Fruit fly (Drosophila melanogaster) whole organism, embryonic: ENCODE results near the gene spirit.

Source experiments
- ATbp ChIP-seq: fragments of 200-800 bp; sonication (Bioruptor generic); optimal IDR thresholded peaks from 2 replicates; lab custom pipeline; 2017; ENCODE audit warnings: missing biosample characterization, mild to moderate bottlenecking, missing genetic modification characterization, missing genetic modification reagents
- Ada2b ChIP-seq: fragments of 200-800 bp; sonication (Bioruptor generic); IDR thresholded peaks from 2 replicates; pipeline ENCODE4 v1.3.6; 2022; ENCODE audit warnings: missing biosample characterization, missing genetic modification characterization
- CG1024 ChIP-seq: fragments of 200-800 bp; sonication (Bioruptor generic); IDR thresholded peaks from 2 replicates; pipeline ENCODE4 v1.3.6; 2022; ENCODE audit warnings: missing biosample characterization, missing genetic modification characterization
- CG10267 ChIP-seq: fragments of 200-800 bp; sonication (Bioruptor generic); optimal IDR thresholded peaks from 2 replicates; lab custom pipeline; 2018; ENCODE audit warnings: missing biosample characterization, mild to moderate bottlenecking, missing genetic modification characterization, moderate library complexity
- CG12104 ChIP-seq: fragments of 200-800 bp; sonication (Bioruptor generic); optimal IDR thresholded peaks from 3 replicates; lab custom pipeline; 2016; ENCODE audit warnings: missing biosample characterization, missing genetic modification characterization
- CG12659 ChIP-seq: fragments of 200-800 bp; sonication (Bioruptor generic); optimal IDR thresholded peaks from 3 replicates; lab custom pipeline; 2017; ENCODE audit warnings: mild to moderate bottlenecking, missing biosample characterization, missing genetic modification reagents, missing genetic modification characterization
- CG16813 ChIP-seq: fragments of 200-800 bp; sonication (Bioruptor generic); IDR thresholded peaks from 3 replicates; pipeline ENCODE4 v1.3.6; 2022; ENCODE audit warnings: missing biosample characterization, missing genetic modification characterization; ENCODE audit not compliant: partially characterized antibody
- CG17385 ChIP-seq: fragments of 200-800 bp; sonication (Bioruptor generic); optimal IDR thresholded peaks from 3 replicates; lab custom pipeline; 2018; ENCODE audit warnings: missing biosample characterization, mild to moderate bottlenecking, missing genetic modification characterization
- CG18476 ChIP-seq: fragments of 200-800 bp; sonication (Bioruptor generic); optimal IDR thresholded peaks from 2 replicates; lab custom pipeline; 2016; ENCODE audit warnings: missing biosample characterization, mild to moderate bottlenecking, missing genetic modification characterization
- CG30431 ChIP-seq: fragments of 200-800 bp; sonication (Bioruptor generic); optimal IDR thresholded peaks from 2 replicates; lab custom pipeline; 2017; ENCODE audit warnings: missing biosample characterization, missing genetic modification characterization
- CG3065 ChIP-seq: fragments of 200-800 bp; sonication (Bioruptor generic); optimal IDR thresholded peaks from 2 replicates; lab custom pipeline; 2016; ENCODE audit warnings: missing biosample characterization, missing genetic modification characterization
- CG4404 ChIP-seq: fragments of 200-800 bp; sonication (Bioruptor generic); IDR thresholded peaks from 2 replicates; pipeline ENCODE4 v1.3.6; 2022; ENCODE audit warnings: missing biosample characterization, missing genetic modification characterization
- CG6254 ChIP-seq: fragments of 200-800 bp; sonication (Bioruptor generic); optimal IDR thresholded peaks from 3 replicates; lab custom pipeline; 2017; ENCODE audit warnings: mild to moderate bottlenecking, missing biosample characterization, missing genetic modification reagents, missing genetic modification characterization
- CG6689 ChIP-seq: fragments of 200-800 bp; sonication (Bioruptor generic); IDR thresholded peaks from 2 replicates; pipeline ENCODE4 v1.3.6; 2022; ENCODE audit warnings: missing biosample characterization, missing genetic modification characterization
- CG6765 ChIP-seq: fragments of 200-800 bp; sonication (Bioruptor generic); optimal IDR thresholded peaks from 3 replicates; lab custom pipeline; 2017; ENCODE audit warnings: missing biosample characterization, mild to moderate bottlenecking, missing genetic modification characterization
- CG8089 ChIP-seq: fragments of 200-800 bp; sonication (Bioruptor generic); optimal IDR thresholded peaks from 3 replicates; lab custom pipeline; 2016; ENCODE audit warnings: missing biosample characterization, missing genetic modification characterization
- CG8388 ChIP-seq: fragments of 200-800 bp; sonication (Bioruptor generic); optimal IDR thresholded peaks from 2 replicates; lab custom pipeline; 2019; ENCODE audit warnings: missing biosample characterization, mild to moderate bottlenecking, missing genetic modification characterization, moderate library complexity
- CG8478 ChIP-seq: fragments of >200 bp; optimal IDR thresholded peaks from 2 replicates; lab custom pipeline; 2018
- CG9727 ChIP-seq: fragments of 200-800 bp; sonication (Bioruptor generic); optimal IDR thresholded peaks from 3 replicates; lab custom pipeline; 2017; ENCODE audit warnings: missing biosample characterization, mild to moderate bottlenecking, missing genetic modification characterization
- Dp ChIP-seq: fragments of 200-800 bp; sonication (Bioruptor generic); optimal IDR thresholded peaks from 2 replicates; lab custom pipeline; 2018; ENCODE audit warnings: missing biosample characterization, mild to moderate bottlenecking, missing genetic modification characterization, moderate library complexity
- Fer3 ChIP-seq: fragments of 200-800 bp; sonication (Bioruptor generic); optimal IDR thresholded peaks from 2 replicates; lab custom pipeline; 2018; ENCODE audit warnings: missing biosample characterization, mild to moderate bottlenecking, missing genetic modification characterization, moderate library complexity
- HmgD ChIP-seq: fragments of 200-800 bp; sonication (Bioruptor generic); optimal IDR thresholded peaks from 3 replicates; lab custom pipeline; 2016; ENCODE audit warnings: missing biosample characterization, missing genetic modification characterization
- HmgZ ChIP-seq: fragments of 200-800 bp; sonication (Bioruptor generic); optimal IDR thresholded peaks from 2 replicates; lab custom pipeline; 2018; ENCODE audit warnings: missing biosample characterization, mild to moderate bottlenecking, missing genetic modification characterization
- Hr3 ChIP-seq: fragments of 200-800 bp; sonication (Bioruptor generic); optimal IDR thresholded peaks from 3 replicates; lab custom pipeline; 2016; ENCODE audit warnings: missing biosample characterization, missing genetic modification characterization
- NfI ChIP-seq: fragments of 200-800 bp; sonication (Bioruptor generic); optimal IDR thresholded peaks from 3 replicates; lab custom pipeline; 2018; ENCODE audit warnings: missing biosample characterization, mild to moderate bottlenecking, missing genetic modification characterization, moderate library complexity
- Opbp ChIP-seq: fragments of 200-800 bp; sonication (Bioruptor generic); IDR thresholded peaks from 3 replicates; pipeline ENCODE4 v1.3.6; 2022; ENCODE audit warnings: missing biosample characterization, missing genetic modification characterization; ENCODE audit not compliant: partially characterized antibody
- Ravus ChIP-seq: fragments of 200-800 bp; sonication (Bioruptor generic); IDR thresholded peaks from 2 replicates; pipeline ENCODE4 v1.3.6; 2022; ENCODE audit warnings: missing biosample characterization, missing genetic modification characterization
- aop ChIP-seq: fragments of 200-800 bp; sonication (Bioruptor generic); IDR thresholded peaks from 2 replicates; pipeline ENCODE4 v1.3.6; 2022; ENCODE audit warnings: missing biosample characterization, missing genetic modification characterization
- az2 ChIP-seq: fragments of 200-800 bp; sonication (Bioruptor generic); optimal IDR thresholded peaks from 3 replicates; lab custom pipeline; 2016; ENCODE audit warnings: missing biosample characterization, missing genetic modification characterization
- bsh ChIP-seq, 2 experiments: fragments of 200-800 bp; sonication (Bioruptor generic); optimal IDR thresholded peaks; 2 replicates each; lab custom pipeline; 2017 to 2018; ENCODE audit warnings: mild to moderate bottlenecking in 2 of 2, missing biosample characterization in 2 of 2, missing genetic modification characterization in 2 of 2, moderate library complexity in 1 of 2
- cg ChIP-seq: fragments of 200-800 bp; sonication (Bioruptor generic); optimal IDR thresholded peaks from 3 replicates; lab custom pipeline; 2019; ENCODE audit warnings: missing biosample characterization, mild to moderate bottlenecking, missing genetic modification characterization, moderate library complexity
- croc ChIP-seq: fragments of 200-800 bp; sonication (Bioruptor generic); conservative IDR thresholded peaks from 3 replicates; pipeline ENCODE4 v1.3.6; 2022; ENCODE audit warnings: missing biosample characterization, missing genetic modification characterization
- dmrt99B ChIP-seq: fragments of 200-800 bp; sonication (Bioruptor generic); optimal IDR thresholded peaks from 2 replicates; lab custom pipeline; 2018; ENCODE audit warnings: missing biosample characterization, mild to moderate bottlenecking, missing genetic modification characterization, moderate library complexity
- dysf ChIP-seq: fragments of 200-800 bp; sonication (Bioruptor generic); IDR thresholded peaks from 3 replicates; pipeline ENCODE4 v1.3.6; 2022; ENCODE audit warnings: missing biosample characterization, missing genetic modification characterization
- fd3F ChIP-seq: fragments of 200-800 bp; sonication (Bioruptor generic); optimal IDR thresholded peaks from 2 replicates; lab custom pipeline; 2018; ENCODE audit warnings: missing biosample characterization, mild to moderate bottlenecking, missing genetic modification characterization, moderate library complexity
- gem ChIP-seq: fragments of 200-800 bp; sonication (Bioruptor generic); optimal IDR thresholded peaks from 2 replicates; lab custom pipeline; 2019; ENCODE audit warnings: missing biosample characterization, mild to moderate bottlenecking, missing genetic modification characterization, moderate library complexity
- her ChIP-seq: fragments of 200-800 bp; sonication (Bioruptor generic); optimal IDR thresholded peaks from 2 replicates; lab custom pipeline; 2016; ENCODE audit warnings: missing biosample characterization, missing genetic modification characterization
- hth ChIP-seq: fragments of >200 bp; optimal IDR thresholded peaks from 2 replicates; lab custom pipeline; 2017; ENCODE audit warnings: inconsistent platforms
- lilli ChIP-seq: fragments of 200-800 bp; sonication (Bioruptor generic); optimal IDR thresholded peaks from 3 replicates; lab custom pipeline; 2016; ENCODE audit warnings: missing biosample characterization, missing genetic modification characterization
- oc ChIP-seq: fragments of 200-800 bp; sonication (Bioruptor generic); optimal IDR thresholded peaks from 2 replicates; lab custom pipeline; 2018; ENCODE audit warnings: missing biosample characterization, mild to moderate bottlenecking, missing genetic modification characterization, moderate library complexity
- pho ChIP-seq: fragments of 200-800 bp; sonication (Bioruptor generic); optimal IDR thresholded peaks from 2 replicates; lab custom pipeline; 2016; ENCODE audit warnings: missing biosample characterization, missing genetic modification characterization
- pita ChIP-seq: fragments of 200-800 bp; sonication (Bioruptor generic); optimal IDR thresholded peaks from 2 replicates; lab custom pipeline; 2017; ENCODE audit warnings: missing biosample characterization, mild to moderate bottlenecking, missing genetic modification characterization
- pnt ChIP-seq: fragments of 200-800 bp; sonication (Bioruptor generic); optimal IDR thresholded peaks from 3 replicates; lab custom pipeline; 2016; ENCODE audit warnings: missing biosample characterization, missing genetic modification characterization
- pum ChIP-seq: fragments of 200-800 bp; sonication (Bioruptor generic); optimal IDR thresholded peaks from 2 replicates; lab custom pipeline; 2016; ENCODE audit warnings: missing biosample characterization, missing genetic modification characterization
- pzg ChIP-seq: fragments of 200-800 bp; sonication (Bioruptor generic); optimal IDR thresholded peaks from 3 replicates; lab custom pipeline; 2018; ENCODE audit warnings: missing biosample characterization, mild to moderate bottlenecking, missing genetic modification characterization, moderate library complexity
- shn ChIP-seq: fragments of 200-800 bp; sonication (Bioruptor generic); optimal IDR thresholded peaks from 3 replicates; lab custom pipeline; 2016; ENCODE audit warnings: missing biosample characterization, missing genetic modification characterization
- sr ChIP-seq: fragments of 200-800 bp; sonication (Bioruptor generic); IDR thresholded peaks from 3 replicates; pipeline ENCODE4 v1.3.6; 2022; ENCODE audit warnings: missing biosample characterization, missing genetic modification characterization
- tap ChIP-seq: fragments of 200-800 bp; optimal IDR thresholded peaks from 3 replicates; lab custom pipeline; 2019; ENCODE audit warnings: missing biosample characterization, mild to moderate bottlenecking, missing genetic modification characterization, moderate library complexity
- tgo ChIP-seq: fragments of 200-800 bp; sonication (Bioruptor generic); IDR thresholded peaks from 3 replicates; pipeline ENCODE4 v1.3.6; 2022; ENCODE audit warnings: missing biosample characterization, missing genetic modification characterization
- tna ChIP-seq: fragments of 200-800 bp; sonication (Bioruptor generic); IDR thresholded peaks from 2 replicates; pipeline ENCODE4 v1.3.6; 2022; ENCODE audit warnings: missing biosample characterization, missing genetic modification characterization; ENCODE audit not compliant: partially characterized antibody

spirit gene

DNA sequence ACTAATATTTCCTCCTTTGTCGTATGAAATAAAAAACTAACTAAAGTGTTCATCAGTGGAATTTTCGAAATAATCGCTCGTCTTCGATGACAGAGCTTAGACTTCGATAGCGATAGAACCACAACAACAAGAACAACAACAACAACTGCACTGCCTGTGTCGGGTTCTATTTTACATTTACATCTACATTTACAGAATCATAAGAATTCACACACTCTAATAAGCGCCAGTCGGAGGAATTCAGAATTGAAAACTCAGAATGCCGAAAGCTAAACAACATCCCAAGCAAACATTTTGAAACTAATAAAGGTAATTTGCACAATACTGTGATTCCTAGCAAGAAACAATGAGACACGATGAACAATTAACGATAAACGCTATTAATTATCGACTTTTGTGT is 19.1 kb downstream of the spirit start (continued):
- TF ChIP-seq CG30431 (no peak), cg (peak; percentile 6), CG6689 (GFP tag; lab: Robert Waterston, UW) (no peak), Dp (GFP tag; lab: Kevin White, UChicago) (peak; percentile 48), pzg (GFP tag; lab: Kevin White, UChicago) (peak; percentile 6), CG4404 (GFP tag; lab: Robert Waterston, UW) (no peak), Ravus (GFP tag; lab: Robert Waterston, UW) (no peak), tgo (no peak), CG8388 (GFP tag; lab: Kevin White, UChicago) (no peak)

DNA sequence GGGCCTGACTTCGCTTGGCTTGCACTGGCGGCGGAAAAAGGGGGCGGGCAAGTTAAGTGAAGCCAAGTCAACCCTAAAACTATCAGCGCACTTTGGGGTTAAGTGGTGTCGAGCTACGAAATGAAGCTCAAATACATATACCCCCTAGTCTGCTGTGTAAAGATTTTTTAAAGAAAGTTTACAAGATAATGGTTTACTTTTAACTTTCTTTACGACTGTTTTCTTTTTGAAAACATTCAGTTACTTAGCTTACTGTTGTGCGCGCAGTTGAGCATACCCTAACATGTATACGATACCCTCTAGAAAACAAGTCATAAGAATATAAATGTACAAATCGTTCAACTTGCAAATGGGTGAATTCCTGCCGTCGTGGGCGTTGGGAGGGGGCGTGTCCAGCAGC is 30.7 kb downstream of the spirit start:
- TF ChIP-seq CG8478 (lab: Kevin White, UChicago) (no peak), CG8089 (peak; percentile 11), CG6689 (GFP tag; lab: Robert Waterston, UW) (peak; percentile 52; the same call in 1 of the 2 replicates), her (GFP tag; lab: Kevin White, UChicago) (peak; percentile 18), CG6765 (GFP tag; lab: Kevin White, UChicago) (no peak), pnt (GFP tag; lab: Kevin White, UChicago) (peak; percentile 21), oc (tag; lab: Kevin White, UChicago) (no peak), CG18476 (GFP tag; lab: Kevin White, UChicago) (peak; percentile 5), Hr3 (peak; percentile 8), hth (no peak), NfI (GFP tag; lab: Kevin White, UChicago) (peak; percentile 33), croc (no peak), CG10267 (tag; lab: Kevin White, UChicago) (peak; percentile 13), fd3F (no peak), gem (tag; lab: Kevin White, UChicago) (peak; percentile 68), tap (tag; lab: Kevin White, UChicago) (no peak), lilli (GFP tag; lab: Kevin White, UChicago) (peak; percentile 42), aop (no peak), Fer3 (no peak), tna (GFP tag; lab: Robert Waterston, UW) (no peak), CG9727 (GFP tag; lab: Kevin White, UChicago) (no peak), CG1024 (GFP tag; lab: Robert Waterston, UW) (no peak), pum (peak; percentile 20), dysf (GFP tag; lab: Robert Waterston, UW) (peak; percentile 53; the same call in 1 of the 3 replicates), CG16813 (GFP tag; lab: Robert Waterston, UW) (no peak), pita (GFP tag; lab: Kevin White, UChicago) (no peak), CG17385 (GFP tag; lab: Kevin White, UChicago) (peak; percentile 32), CG3065 (GFP tag; lab: Kevin White, UChicago) (no peak), CG12659 (GFP tag; lab: Kevin White, UChicago) (peak; percentile 9), az2 (GFP tag; lab: Kevin White, UChicago) (peak; percentile 15), HmgZ (tag; lab: Kevin White, UChicago) (peak; percentile 2), dmrt99B (tag; lab: Kevin White, UChicago) (no peak), ATbp (GFP tag; lab: Kevin White, UChicago) (peak; percentile 34), HmgD (GFP tag; lab: Kevin White, UChicago) (no peak), shn (GFP tag; lab: Kevin White, UChicago) (peak; percentile 1), Ada2b (GFP tag; lab: Robert Waterston, UW) (peak; percentile 47; the same call in 1 of the 2 replicates), sr (GFP tag; lab: Robert Waterston, UW) (no peak), bsh (GFP tag; optimal IDR thresholded peaks at IDR 0.05; lab: Kevin White, UChicago) (peak in 1 of 2 experiments; percentile 48), Opbp (GFP tag; lab: Robert Waterston, UW) (no peak), CG6254 (GFP tag; lab: Kevin White, UChicago) (no peak), pho (GFP tag; lab: Kevin White, UChicago) (peak; percentile 3), CG12104 (GFP tag; lab: Kevin White, UChicago) (no peak)
